Fruit fly (Drosophila melanogaster): ENCODE results near the gene CG8773.

Gene CG8773

dm6 chr3R:13288763-13289312 is 5.7 kb upstream of the CG8773 start, which contains the start of gene apn (continued):
- TF ChIP-seq bab2 (GFP tag; optimal IDR thresholded peaks at IDR 0.05) (no peak), crol (GFP tag; IDR thresholded peaks at IDR 0.05) (no peak)

- TF ChIP-seq Sry-δ (GFP tag; optimal IDR thresholded peaks at IDR 0.05) (no peak), CG11398 (GFP tag; optimal IDR thresholded peaks at IDR 0.05) (no peak), Drgx (GFP tag; IDR thresholded peaks at IDR 0.05) (no peak), Doc2 (GFP tag; IDR thresholded peaks at IDR 0.05) (0 out of 2 replicates have a peak, but pooled peaks have one; percentile 29), CG10274 (GFP tag; optimal IDR thresholded peaks at IDR 0.05) (no peak), gsb (GFP tag; IDR thresholded peaks at IDR 0.05) (no peak), CG9727 (GFP tag; optimal IDR thresholded peaks at IDR 0.05) (no peak)
These were observed 4.2 kb upstream of the CG8773 start, which contains the start of gene Osi22 for dm6 chr3R:13290329-13290728. Gene Osi22, plus strand, starts transcription at chr3R:13290629.

dm6 chr3R:13293148-13293756 is 1.3 kb upstream of the CG8773 start, which contains the start of gene wntD:
Gene wntD, minus strand, starts transcription at chr3R:13293198.
- TF ChIP-seq cad (GFP tag; optimal IDR thresholded peaks at IDR 0.05) (peak; percentile 77), prd (optimal IDR thresholded peaks at IDR 0.05) (no peak), prd (GFP tag; IDR thresholded peaks at IDR 0.05) (peak; percentile 33; the same call in 2 of the 3 replicates), zen (tag; optimal IDR thresholded peaks at IDR 0.05) (peak; percentile 42), CG15479 (GFP tag; optimal IDR thresholded peaks at IDR 0.05) (peak; percentile 87), gt (GFP tag; IDR thresholded peaks at IDR 0.05) (peak; percentile 37; the same call in 1 of the 2 replicates), CG17186 (GFP tag; optimal IDR thresholded peaks at IDR 0.05) (no peak), CG9609 (GFP tag; optimal IDR thresholded peaks at IDR 0.05) (no peak), pan (optimal IDR thresholded peaks at IDR 0.05) (no peak), pan (GFP tag; optimal IDR thresholded peaks at IDR 0.05 in 1 of 2, IDR thresholded peaks at IDR 0.05 in 1 of 2) (no peak), insv (GFP tag; optimal IDR thresholded peaks at IDR 0.05) (peak in 1 of 2 experiments; percentile 64), jing (GFP tag; optimal IDR thresholded peaks at IDR 0.05) (no peak), D (optimal IDR thresholded peaks at IDR 0.05) (peak; percentile 14), D (GFP tag; optimal IDR thresholded peaks at IDR 0.05) (no peak), CG7357 (GFP tag; IDR thresholded peaks at IDR 0.05) (0 out of 3 replicates have a peak, but pooled peaks have one; percentile 10), tup (GFP tag; optimal IDR thresholded peaks at IDR 0.05) (no peak), Rx (GFP tag; IDR thresholded peaks at IDR 0.05) (no peak), CG3726 (GFP tag; IDR thresholded peaks at IDR 0.05) (0 out of 3 replicates have a peak, but pooled peaks have one; percentile 12), ato (GFP tag; IDR thresholded peaks at IDR 0.05; ENCODE audit: partially characterized antibody) (no peak), CG9932 (GFP tag; IDR thresholded peaks at IDR 0.05) (0 out of 2 replicates have a peak, but pooled peaks have one; percentile 17), Dref (GFP tag; IDR thresholded peaks at IDR 0.05) (0 out of 2 replicates have a peak, but pooled peaks have one; percentile 28), jigr1 (GFP tag; IDR thresholded peaks at IDR 0.05) (0 out of 3 replicates have a peak, but pooled peaks have one; percentile 31), tll (GFP tag; optimal IDR thresholded peaks at IDR 0.05) (peak in 1 of 2 experiments; percentile 92), Ssrp (tag; optimal IDR thresholded peaks at IDR 0.05) (no peak), sens (GFP tag) (peak; percentile 4), stc (GFP tag; IDR thresholded peaks at IDR 0.05) (no peak), twi (tag; optimal IDR thresholded peaks at IDR 0.05) (peak; percentile 86), wor (GFP tag; IDR thresholded peaks at IDR 0.05) (no peak)

Measured in whole organism, embryonic.